Fruit fly (Drosophila melanogaster): Measurements from ENCODE around the gene GluRS-m.
A peak's percentile ranks its signal among the peaks of the same experiment; 100 is the strongest.

Gene GluRS-m

DNA sequence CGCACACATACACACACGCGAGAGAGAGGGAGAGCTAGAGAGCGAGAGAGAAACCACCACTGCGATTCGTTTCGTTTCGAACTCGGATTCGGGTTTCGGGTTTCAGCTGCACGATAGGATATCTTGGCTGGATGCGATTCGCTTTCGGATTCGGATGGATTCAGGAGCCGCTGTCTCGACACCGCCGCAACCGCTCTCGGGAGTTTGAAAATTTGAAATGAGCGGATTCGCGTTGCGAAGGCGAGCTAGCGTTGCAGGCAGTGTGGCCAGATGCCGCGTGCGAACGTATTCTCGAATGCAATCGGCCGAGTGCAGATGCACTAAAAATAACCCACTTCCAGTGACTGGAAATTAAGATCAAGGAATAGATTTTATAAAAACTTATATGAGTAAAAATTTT is 5.4 kb downstream of the GluRS-m start, which contains the start of gene fax (continued):
- TF ChIP-seq oc (tag; optimal IDR thresholded peaks at IDR 0.05) (no peak), CG12104 (GFP tag; optimal IDR thresholded peaks at IDR 0.05) (no peak), cwo (GFP tag; optimal IDR thresholded peaks at IDR 0.05) (no peak), PHDP (tag; optimal IDR thresholded peaks at IDR 0.05) (peak; percentile 43), CG9817 (tag; optimal IDR thresholded peaks at IDR 0.05) (no peak), CG14050 (GFP tag; IDR thresholded peaks at IDR 0.05) (no peak), CG6683 (GFP tag; optimal IDR thresholded peaks at IDR 0.05) (no peak), CG3838 (GFP tag; optimal IDR thresholded peaks at IDR 0.05) (no peak), HLHmδ (GFP tag; optimal IDR thresholded peaks at IDR 0.05) (peak; percentile 91), crol (GFP tag; IDR thresholded peaks at IDR 0.05) (no peak), pros (GFP tag; optimal IDR thresholded peaks at IDR 0.05) (peak; percentile 66), Mes4 (GFP tag; optimal IDR thresholded peaks at IDR 0.05) (no peak), CG9797 (GFP tag; optimal IDR thresholded peaks at IDR 0.05) (peak; percentile 96), org-1 (GFP tag; optimal IDR thresholded peaks at IDR 0.05) (no peak), CG7271 (tag; optimal IDR thresholded peaks at IDR 0.05) (peak; percentile 43), ase (GFP tag; IDR thresholded peaks at IDR 0.05) (no peak), nom (GFP tag; optimal IDR thresholded peaks at IDR 0.05) (peak; percentile 88), CG10979 (tag; optimal IDR thresholded peaks at IDR 0.05) (peak; percentile 41), row (GFP tag; IDR thresholded peaks at IDR 0.05) (peak; percentile 46; the same call in 1 of the 3 replicates), jumu (GFP tag; optimal IDR thresholded peaks at IDR 0.05) (no peak), Usf (GFP tag; optimal IDR thresholded peaks at IDR 0.05) (no peak), odd (GFP tag; optimal IDR thresholded peaks at IDR 0.05) (peak; percentile 23), CG12659 (GFP tag; optimal IDR thresholded peaks at IDR 0.05) (peak; percentile 69), Dad (GFP tag; optimal IDR thresholded peaks at IDR 0.05) (peak; percentile 13), gro (GFP tag; optimal IDR thresholded peaks at IDR 0.05) (peak; percentile 44), pan (optimal IDR thresholded peaks at IDR 0.05) (no peak), pan (GFP tag; optimal IDR thresholded peaks at IDR 0.05 in 1 of 2, IDR thresholded peaks at IDR 0.05 in 1 of 2) (no peak), phol (tag; optimal IDR thresholded peaks at IDR 0.05) (peak; percentile 24), Dbx (GFP tag; IDR thresholded peaks at IDR 0.05) (peak; percentile 33; the same call in 1 of the 3 replicates), az2 (GFP tag; optimal IDR thresholded peaks at IDR 0.05) (no peak), wdn (GFP tag; IDR thresholded peaks at IDR 0.05) (no peak), sens (GFP tag) (peak; percentile 91), tup (GFP tag; optimal IDR thresholded peaks at IDR 0.05) (no peak), CG13775 (GFP tag; optimal IDR thresholded peaks at IDR 0.05) (no peak), pzg (GFP tag; optimal IDR thresholded peaks at IDR 0.05) (peak; percentile 75), CG13894 (tag; optimal IDR thresholded peaks at IDR 0.05) (peak; percentile 19), gsb-n (tag; optimal IDR thresholded peaks at IDR 0.05) (peak; percentile 75), sug (tag; optimal IDR thresholded peaks at IDR 0.05) (no peak), bcd (GFP tag; optimal IDR thresholded peaks at IDR 0.05) (no peak), Pdp1 (GFP tag; optimal IDR thresholded peaks at IDR 0.05) (peak in 1 of 2 experiments; percentile 35), onecut (GFP tag; IDR thresholded peaks at IDR 0.05) (peak; percentile 33; the same call in 1 of the 2 replicates), CG33557 (GFP tag; optimal IDR thresholded peaks at IDR 0.05) (peak; percentile 19), CG9727 (GFP tag; optimal IDR thresholded peaks at IDR 0.05) (peak; percentile 15), CG8359 (GFP tag; optimal IDR thresholded peaks at IDR 0.05; ENCODE audit: borderline replicate concordance) (no peak), kni (GFP tag; optimal IDR thresholded peaks at IDR 0.05) (peak; percentile 63), CG8765 (GFP tag; IDR thresholded peaks at IDR 0.05) (peak; percentile 32; the same call in 1 of the 2 replicates), CG11456 (GFP tag; IDR thresholded peaks at IDR 0.05) (no peak), CG18599 (GFP tag; optimal IDR thresholded peaks at IDR 0.05) (peak; percentile 48), H2.0 (GFP tag; IDR thresholded peaks at IDR 0.05) (no peak), CG8290 (GFP tag; optimal IDR thresholded peaks at IDR 0.05) (peak; percentile 52), CG8290 (tag; optimal IDR thresholded peaks at IDR 0.05) (peak; percentile 71 to 78)

All from whole organism, embryonic.